Worm (Caenorhabditis elegans) whole organism, young adult: ENCODE results near the gene W01F3.2.

Source experiments
- F10E7.11 ChIP-seq: sonication (generic microtip); optimal IDR thresholded peaks from 2 replicates; lab custom pipeline; 2017; ENCODE audit warnings: mild to moderate bottlenecking, missing genetic modification characterization, moderate library complexity, missing compliant biosample characterization
- F33H1.4 ChIP-seq: fragments of 200-800 bp; sonication (Bioruptor generic); IDR thresholded peaks from 2 replicates; pipeline ENCODE4 v1.3.6; 2022; ENCODE audit warnings: missing genetic modification reagents, missing genetic modification characterization, missing compliant biosample characterization
- F39B2.1 ChIP-seq: fragments of 200-800 bp; sonication (Bioruptor generic); IDR thresholded peaks from 2 replicates; pipeline ENCODE4 v1.3.6; 2022; ENCODE audit warnings: missing genetic modification reagents, missing genetic modification characterization, missing compliant biosample characterization
- F49E8.2 ChIP-seq: sonication (generic microtip); optimal IDR thresholded peaks from 3 replicates; lab custom pipeline; 2017; ENCODE audit warnings: missing genetic modification characterization, mild to moderate bottlenecking, missing compliant biosample characterization, antibody characterized with exemption, moderate library complexity; ENCODE audit not compliant: insufficient read depth
- F52B5.7 ChIP-seq: sonication (generic microtip); optimal IDR thresholded peaks from 2 replicates; lab custom pipeline; 2016; ENCODE audit warnings: mild to moderate bottlenecking, missing genetic modification characterization, missing compliant biosample characterization
- F55B11.4 ChIP-seq: sonication (generic microtip); optimal IDR thresholded peaks from 2 replicates; lab custom pipeline; 2016; ENCODE audit warnings: missing compliant biosample characterization, missing genetic modification characterization, borderline replicate concordance; ENCODE audit not compliant: insufficient read depth
- F57A8.1 ChIP-seq: fragments of 200-800 bp; sonication (Bioruptor generic); optimal IDR thresholded peaks from 2 replicates; lab custom pipeline; 2018; ENCODE audit warnings: mild to moderate bottlenecking, missing genetic modification characterization, moderate library complexity, missing compliant biosample characterization
- F57C9.4 ChIP-seq: sonication (generic microtip); optimal IDR thresholded peaks from 2 replicates; lab custom pipeline; 2017; ENCODE audit warnings: mild to moderate bottlenecking, missing genetic modification characterization, missing compliant biosample characterization
- T07F8.4 ChIP-seq: sonication (generic microtip); optimal IDR thresholded peaks from 2 replicates; lab custom pipeline; 2016; ENCODE audit warnings: mild to moderate bottlenecking, missing genetic modification characterization, moderate library complexity, missing compliant biosample characterization
- T26A5.8 ChIP-seq: sonication (generic microtip); optimal IDR thresholded peaks from 2 replicates; lab custom pipeline; 2016; ENCODE audit warnings: missing genetic modification characterization, missing compliant biosample characterization
- Y53G8AR.9 ChIP-seq: fragments of 200-800 bp; sonication (Bioruptor generic); conservative IDR thresholded peaks from 2 replicates; pipeline ENCODE4 v1.3.6; 2022; ENCODE audit warnings: missing genetic modification reagents, missing genetic modification characterization, missing compliant biosample characterization
- Y56A3A.18 ChIP-seq: fragments of 200-800 bp; sonication (Bioruptor generic); IDR thresholded peaks from 2 replicates; pipeline ENCODE4 v1.3.6; 2022; ENCODE audit warnings: missing genetic modification reagents, missing genetic modification characterization, missing compliant biosample characterization
- Y79H2A.3 ChIP-seq: fragments of 200-800 bp; sonication (Bioruptor generic); conservative IDR thresholded peaks from 2 replicates; pipeline ENCODE4 v1.3.6; 2022; ENCODE audit warnings: missing genetic modification reagents, missing genetic modification characterization, missing compliant biosample characterization
- Y95B8A.8 ChIP-seq: fragments of 200-800 bp; sonication (Bioruptor generic); IDR thresholded peaks from 2 replicates; pipeline ENCODE4 v1.3.6; 2022; ENCODE audit warnings: missing genetic modification reagents, missing genetic modification characterization, missing compliant biosample characterization
- ZK185.1 ChIP-seq: sonication (generic microtip); optimal IDR thresholded peaks from 2 replicates; lab custom pipeline; 2016; ENCODE audit warnings: mild to moderate bottlenecking, missing genetic modification characterization, missing compliant biosample characterization; ENCODE audit not compliant: poor library complexity, severe bottlenecking
- atf-7 ChIP-seq: sonication (generic microtip); optimal IDR thresholded peaks from 2 replicates; lab custom pipeline; 2017; ENCODE audit warnings: mild to moderate bottlenecking, missing genetic modification characterization, missing compliant biosample characterization
- attf-5 ChIP-seq: fragments of 200-800 bp; sonication (Bioruptor generic); optimal IDR thresholded peaks from 2 replicates; lab custom pipeline; 2018; ENCODE audit warnings: mild to moderate bottlenecking, missing genetic modification characterization, missing compliant biosample characterization
- bed-1 ChIP-seq: fragments of 200-800 bp; sonication (Bioruptor generic); IDR thresholded peaks from 2 replicates; pipeline ENCODE4 v1.3.6; 2022; ENCODE audit warnings: missing genetic modification reagents, missing genetic modification characterization, missing compliant biosample characterization
- ccch-3 ChIP-seq: fragments of 200-800 bp; sonication (Bioruptor generic); optimal IDR thresholded peaks from 2 replicates; lab custom pipeline; 2018; ENCODE audit warnings: mild to moderate bottlenecking, missing genetic modification characterization, missing compliant biosample characterization
- cebp-2 ChIP-seq: fragments of 200-800 bp; sonication (Bioruptor generic); IDR thresholded peaks from 2 replicates; pipeline ENCODE4 v1.3.6; 2022; ENCODE audit warnings: missing genetic modification characterization, missing compliant biosample characterization
- ceh-27 ChIP-seq: fragments of 200-800 bp; sonication (Bioruptor generic); optimal IDR thresholded peaks from 2 replicates; lab custom pipeline; 2018; ENCODE audit warnings: mild to moderate bottlenecking, missing genetic modification characterization, moderate library complexity, missing compliant biosample characterization
- ceh-58 ChIP-seq: fragments of 200-800 bp; sonication (Bioruptor generic); IDR thresholded peaks from 2 replicates; pipeline ENCODE4 v1.3.6; 2022; ENCODE audit warnings: missing genetic modification characterization, missing compliant biosample characterization
- ceh-79 ChIP-seq: sonication (generic microtip); optimal IDR thresholded peaks from 2 replicates; lab custom pipeline; 2017; ENCODE audit warnings: mild to moderate bottlenecking, missing genetic modification characterization, missing compliant biosample characterization
- ceh-91 ChIP-seq: fragments of 200-800 bp; sonication (Bioruptor generic); IDR thresholded peaks from 2 replicates; pipeline ENCODE4 v1.3.6; 2022; ENCODE audit warnings: missing genetic modification reagents, missing genetic modification characterization, missing compliant biosample characterization
- chd-7 ChIP-seq: sonication (generic microtip); optimal IDR thresholded peaks from 2 replicates; lab custom pipeline; 2016; ENCODE audit warnings: mild to moderate bottlenecking, missing genetic modification characterization, moderate library complexity, missing compliant biosample characterization
- die-1 ChIP-seq: sonication (generic microtip); optimal IDR thresholded peaks from 2 replicates; lab custom pipeline; 2016; ENCODE audit warnings: missing genotype, mild to moderate bottlenecking, missing genetic modification characterization, missing compliant biosample characterization
- dox-1 ChIP-seq: fragments of 200-800 bp; sonication (Bioruptor generic); IDR thresholded peaks from 2 replicates; pipeline ENCODE4 v1.3.6; 2022; ENCODE audit warnings: missing genetic modification reagents, missing genetic modification characterization, missing compliant biosample characterization
- efl-1 ChIP-seq: fragments of 150-350 bp; optimal IDR thresholded peaks from 2 replicates; lab custom pipeline; 2014; ENCODE audit warnings: missing biosample characterization, missing genetic modification reagents, missing genetic modification characterization
- fkh-3 ChIP-seq: sonication (generic microtip); optimal IDR thresholded peaks from 2 replicates; lab custom pipeline; 2016; ENCODE audit warnings: mild to moderate bottlenecking, missing genetic modification characterization, missing compliant biosample characterization
- hmg-20 ChIP-seq: fragments of 200-800 bp; sonication (Bioruptor generic); IDR thresholded peaks from 2 replicates; pipeline ENCODE4 v1.3.6; 2022; ENCODE audit warnings: missing genetic modification reagents, missing genetic modification characterization, missing compliant biosample characterization
- hrde-1 ChIP-seq: sonication (generic microtip); optimal IDR thresholded peaks from 2 replicates; lab custom pipeline; 2016; ENCODE audit warnings: missing genetic modification characterization, mild to moderate bottlenecking, missing compliant biosample characterization, moderate library complexity, missing genotype, missing genetic modification reagents, borderline replicate concordance
- let-526 ChIP-seq: fragments of 200-800 bp; sonication (Bioruptor generic); IDR thresholded peaks from 2 replicates; pipeline ENCODE4 v1.3.6; 2022; ENCODE audit warnings: missing genetic modification reagents, missing genetic modification characterization, missing compliant biosample characterization
- let-607 ChIP-seq, 2 experiments: fragments of 200-800 bp in 1 of 2; sonication (Bioruptor generic) in 1 of 2; sonication (generic microtip) in 1 of 2; optimal IDR thresholded peaks; 2 replicates each; lab custom pipeline; 2016 to 2018; ENCODE audit warnings: mild to moderate bottlenecking in 2 of 2, missing compliant biosample characterization in 2 of 2, missing genetic modification characterization in 2 of 2, moderate library complexity in 2 of 2, missing genotype in 1 of 2
- lin-35 ChIP-seq, 3 experiments: fragments of 150-350 bp in 2 of 3; sonication (generic microtip) in 1 of 3; optimal IDR thresholded peaks; 2 replicates each; lab custom pipeline; 2014 to 2018; ENCODE audit warnings: missing biosample characterization in 3 of 3, missing genetic modification characterization in 3 of 3, missing genetic modification reagents in 3 of 3
- lir-1 ChIP-seq: fragments of 200-800 bp; sonication (Bioruptor generic); conservative IDR thresholded peaks from 2 replicates; pipeline ENCODE4 v1.3.6; 2022; ENCODE audit warnings: missing genetic modification reagents, missing genetic modification characterization, missing compliant biosample characterization
- madf-10 ChIP-seq: sonication (generic microtip); optimal IDR thresholded peaks from 2 replicates; lab custom pipeline; 2016; ENCODE audit warnings: mild to moderate bottlenecking, missing genetic modification characterization, missing compliant biosample characterization
- madf-3 ChIP-seq: fragments of 200-800 bp; sonication (Bioruptor generic); IDR thresholded peaks from 2 replicates; pipeline ENCODE4 v1.3.6; 2022; ENCODE audit warnings: missing genetic modification reagents, missing genetic modification characterization, missing compliant biosample characterization
- mel-28 ChIP-seq: sonication (generic microtip); optimal IDR thresholded peaks from 2 replicates; lab custom pipeline; 2016; ENCODE audit warnings: borderline replicate concordance, mild to moderate bottlenecking, missing genetic modification characterization, missing compliant biosample characterization
- nfyb-1 ChIP-seq: fragments of 200-800 bp; sonication (Bioruptor generic); IDR thresholded peaks from 2 replicates; pipeline ENCODE4 v1.3.6; 2022; ENCODE audit warnings: missing genetic modification reagents, missing genetic modification characterization, missing compliant biosample characterization
- nhr-27 ChIP-seq: fragments of 200-800 bp; sonication (Bioruptor generic); optimal IDR thresholded peaks from 2 replicates; lab custom pipeline; 2018; ENCODE audit warnings: mild to moderate bottlenecking, missing genetic modification characterization, moderate library complexity, missing compliant biosample characterization
- rec-8 ChIP-seq, 2 experiments: sonication (generic microtip); optimal IDR thresholded peaks; 2 replicates each; lab custom pipeline; 2016; ENCODE audit warnings: mild to moderate bottlenecking in 2 of 2, missing genetic modification characterization in 2 of 2, missing genetic modification reagents in 2 of 2, missing genotype in 2 of 2, missing biosample characterization in 1 of 2, missing compliant biosample characterization in 1 of 2, moderate library complexity in 1 of 2
- sdz-38 ChIP-seq: sonication (generic microtip); optimal IDR thresholded peaks from 2 replicates; lab custom pipeline; 2016; ENCODE audit warnings: missing genotype, missing genetic modification characterization, missing compliant biosample characterization
- sea-2 ChIP-seq: fragments of 200-800 bp; sonication (Bioruptor generic); IDR thresholded peaks from 2 replicates; pipeline ENCODE4 v1.3.6; 2022; ENCODE audit warnings: missing genetic modification characterization, missing compliant biosample characterization
- snpc-1.1 ChIP-seq: sonication (generic microtip); optimal IDR thresholded peaks from 2 replicates; lab custom pipeline; 2017; ENCODE audit warnings: missing genetic modification characterization, mild to moderate bottlenecking, missing compliant biosample characterization, antibody characterized with exemption, moderate library complexity, missing genotype, missing genetic modification reagents; ENCODE audit not compliant: insufficient read depth
- tlf-1 ChIP-seq: fragments of 200-800 bp; sonication (Bioruptor generic); optimal IDR thresholded peaks from 2 replicates; lab custom pipeline; 2018; ENCODE audit warnings: mild to moderate bottlenecking, missing genetic modification characterization, missing compliant biosample characterization
- zfh-2 ChIP-seq: fragments of 200-800 bp; sonication (Bioruptor generic); conservative IDR thresholded peaks from 2 replicates; pipeline ENCODE4 v1.3.6; 2022; ENCODE audit warnings: missing genetic modification reagents, missing genetic modification characterization, missing compliant biosample characterization
- ztf-22 ChIP-seq: fragments of 200-800 bp; sonication (Bioruptor generic); optimal IDR thresholded peaks from 2 replicates; lab custom pipeline; 2018; ENCODE audit warnings: mild to moderate bottlenecking, missing genetic modification characterization, moderate library complexity, missing compliant biosample characterization

The W01F3.2 gene

ce11 chrV:20693968-20694367 lies 33.8 kb downstream of the W01F3.2 start (continued):
- peak; percentile 52 for TF ChIP-seq chd-7 (tag; lab: Kevin White, UChicago)
- TF ChIP-seq rec-8 (tag; optimal IDR thresholded peaks at IDR 0.05; lab: Kevin White, UChicago), result peak; percentile 34 to 73
- peak; percentile 63 for TF ChIP-seq lir-1
- TF ChIP-seq Y79H2A.3 (GFP tag; lab: Robert Waterston, UW), result no peak
- TF ChIP-seq snpc-1.1 (tag; lab: Kevin White, UChicago), result peak; percentile 50
- TF ChIP-seq cebp-2 (GFP tag; lab: Robert Waterston, UW), result no peak
- TF ChIP-seq madf-3, result 0 out of 2 replicates have a peak, but pooled peaks have one; percentile 40
- 0 out of 2 replicates have a peak, but pooled peaks have one; percentile 10 for TF ChIP-seq F33H1.4 (GFP tag; lab: Robert Waterston, UW)
- TF ChIP-seq hmg-20, result peak; percentile 19; the same call in 1 of the 2 replicates
- TF ChIP-seq F10E7.11 (tag; lab: Kevin White, UChicago), result no peak
- peak; percentile 70; the same call in 1 of the 2 replicates for TF ChIP-seq Y56A3A.18 (GFP tag; lab: Robert Waterston, UW)
- no peak for TF ChIP-seq ceh-91 (GFP tag; lab: Robert Waterston, UW)
- TF ChIP-seq attf-5 (GFP tag; lab: Kevin White, UChicago), result peak; percentile 47
- peak; percentile 52 for TF ChIP-seq F57C9.4 (tag; lab: Kevin White, UChicago)
- TF ChIP-seq Y53G8AR.9 (GFP tag; lab: Robert Waterston, UW), result peak; percentile 75; the same call in 1 of the 2 replicates
- TF ChIP-seq dox-1 (GFP tag; lab: Robert Waterston, UW), result peak; percentile 87
- no peak for TF ChIP-seq F39B2.1
- peak in 1 of 2 experiments; percentile 52 for TF ChIP-seq let-607 (tag; optimal IDR thresholded peaks at IDR 0.05; lab: Kevin White, UChicago)
- peak; percentile 45 for TF ChIP-seq ccch-3 (GFP tag; lab: Kevin White, UChicago)
- no peak for TF ChIP-seq F55B11.4 (tag; lab: Kevin White, UChicago)
- no peak for TF ChIP-seq let-526 (GFP tag; lab: Robert Waterston, UW)
- TF ChIP-seq sdz-38 (tag; lab: Kevin White, UChicago), result no peak
- peak; percentile 84 for TF ChIP-seq nfyb-1 (GFP tag; lab: Robert Waterston, UW)
- TF ChIP-seq fkh-3 (tag; lab: Kevin White, UChicago), result peak; percentile 38
- TF ChIP-seq zfh-2 (GFP tag; lab: Robert Waterston, UW), result peak; percentile 49
- peak; percentile 11 for TF ChIP-seq ztf-22 (GFP tag; lab: Kevin White, UChicago)
- peak; percentile 49 for TF ChIP-seq T07F8.4 (tag; lab: Kevin White, UChicago)
- TF ChIP-seq efl-1, result no peak
- TF ChIP-seq bed-1, result no peak
- peak; percentile 7 for TF ChIP-seq F57A8.1
- TF ChIP-seq atf-7 (tag; lab: Kevin White, UChicago), result peak; percentile 3
- peak; percentile 38 for TF ChIP-seq hrde-1 (tag; lab: Kevin White, UChicago)
- TF ChIP-seq mel-28, result no peak
- 0 out of 2 replicates have a peak, but pooled peaks have one; percentile 83 for TF ChIP-seq ceh-58 (GFP tag; lab: Robert Waterston, UW)
- TF ChIP-seq tlf-1 (GFP tag; lab: Kevin White, UChicago), result no peak
- peak; percentile 62 for TF ChIP-seq F52B5.7 (tag; lab: Kevin White, UChicago)
- no peak for TF ChIP-seq T26A5.8 (tag; lab: Kevin White, UChicago)
- TF ChIP-seq sea-2, result 0 out of 2 replicates have a peak, but pooled peaks have one; percentile 27
- TF ChIP-seq madf-10 (tag; lab: Kevin White, UChicago), result peak; percentile 42
- TF ChIP-seq ceh-27 (GFP tag; lab: Kevin White, UChicago), result peak; percentile 59
- TF ChIP-seq ceh-79 (tag; lab: Kevin White, UChicago), result peak; percentile 2
- TF ChIP-seq Y95B8A.8 (GFP tag; lab: Robert Waterston, UW), result peak; percentile 72; the same call in 1 of the 2 replicates
- TF ChIP-seq F49E8.2 (tag; lab: Kevin White, UChicago), result peak; percentile 7
- peak in 1 of 3 experiments; percentile 19 for TF ChIP-seq lin-35 (GFP tag; optimal IDR thresholded peaks at IDR 0.05; lab: Kevin White, UChicago)
- no peak for TF ChIP-seq nhr-27 (tag; lab: Kevin White, UChicago)
- TF ChIP-seq die-1 (tag; lab: Kevin White, UChicago), result peak; percentile 77
- TF ChIP-seq ZK185.1, result peak; percentile 45
